Worm (Caenorhabditis elegans): Measurements from ENCODE around the gene fdgt-2.
A peak's percentile ranks its signal among the peaks of the same experiment; 100 is the strongest.

DNA sequence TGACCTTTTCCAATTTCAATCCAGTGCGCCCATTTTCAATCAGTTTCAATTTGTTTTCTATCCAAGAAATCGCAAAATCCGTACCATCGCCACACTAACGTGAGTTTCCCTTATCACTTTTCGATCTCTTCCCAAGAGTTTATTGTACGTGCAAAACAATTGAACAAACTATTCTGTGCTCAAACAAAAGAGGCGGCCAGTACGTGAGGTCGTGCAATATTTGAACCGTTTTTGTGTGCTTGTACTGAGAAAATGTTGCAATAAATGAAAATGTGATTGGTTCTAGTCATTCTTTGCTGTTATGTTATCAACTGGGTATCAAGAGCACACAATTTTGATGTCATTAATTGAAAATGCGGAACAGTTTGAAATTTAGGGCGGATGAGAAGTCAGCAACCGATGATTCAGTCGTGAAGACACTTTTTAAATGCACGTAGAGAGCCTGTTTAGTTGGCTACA lies 32.3 kb downstream of the fdgt-2 start, which contains the start of gene F22B5.4:
- TF ChIP-seq nhr-76 (tag; optimal IDR thresholded peaks at IDR 0.05), result no peak
- TF ChIP-seq jun-1 (tag; optimal IDR thresholded peaks at IDR 0.05), result peak; percentile 12
- no peak for TF ChIP-seq ceh-9 (tag; optimal IDR thresholded peaks at IDR 0.05)
- peak; percentile 30 for TF ChIP-seq pqm-1 (tag; optimal IDR thresholded peaks at IDR 0.05)
- no peak for TF ChIP-seq nhr-23 (tag; optimal IDR thresholded peaks at IDR 0.05)
- no peak for TF ChIP-seq unc-39 (tag; optimal IDR thresholded peaks at IDR 0.05)
- TF ChIP-seq pha-4 (tag; optimal IDR thresholded peaks at IDR 0.05), result peak; percentile 55
- TF ChIP-seq ceh-82 (tag; optimal IDR thresholded peaks at IDR 0.05), result no peak
- no peak for TF ChIP-seq egl-27 (tag; optimal IDR thresholded peaks at IDR 0.05)
- no peak for TF ChIP-seq unc-62 (GFP tag; optimal IDR thresholded peaks at IDR 0.05)
- TF ChIP-seq skn-1 (tag; optimal IDR thresholded peaks at IDR 0.05), result no peak
- TF ChIP-seq nhr-43 (tag; optimal IDR thresholded peaks at IDR 0.05; ENCODE audit: poor library complexity, severe bottlenecking), result no peak

All from whole organism, L3 larva.